Fruit fly (Drosophila melanogaster) whole organism, embryonic: ENCODE results near the gene CG6149.
A peak's percentile ranks its signal among the peaks of the same experiment; 100 is the strongest.

Experiments
- ATbp ChIP-seq: fragments of 200-800 bp; sonication (Bioruptor generic); optimal IDR thresholded peaks from 2 replicates; lab custom pipeline; 2017; ENCODE audit warnings: missing biosample characterization, mild to moderate bottlenecking, missing genetic modification characterization, missing genetic modification reagents
- CG10543 ChIP-seq: fragments of 200-800 bp; sonication (Bioruptor generic); optimal IDR thresholded peaks from 3 replicates; lab custom pipeline; 2017; ENCODE audit warnings: missing biosample characterization, mild to moderate bottlenecking, missing genetic modification characterization, moderate library complexity
- CG11696 ChIP-seq: fragments of 200-800 bp; sonication (Bioruptor generic); IDR thresholded peaks from 2 replicates; pipeline ENCODE4 v1.3.6; 2022; ENCODE audit warnings: missing biosample characterization, missing genetic modification characterization
- CG13287 ChIP-seq: fragments of 200-800 bp; sonication (Bioruptor generic); IDR thresholded peaks from 2 replicates; pipeline ENCODE4 v1.3.6; 2022; ENCODE audit warnings: missing biosample characterization, missing genetic modification characterization; ENCODE audit not compliant: partially characterized antibody
- CG13296 ChIP-seq: fragments of 200-800 bp; sonication (Bioruptor generic); optimal IDR thresholded peaks from 3 replicates; lab custom pipeline; 2018; ENCODE audit warnings: missing biosample characterization, mild to moderate bottlenecking, missing genetic modification characterization
- CG13424 ChIP-seq: fragments of 200-800 bp; sonication (Bioruptor generic); optimal IDR thresholded peaks from 2 replicates; lab custom pipeline; 2019; ENCODE audit warnings: missing biosample characterization, mild to moderate bottlenecking, missing genetic modification characterization, moderate library complexity
- CG15011 ChIP-seq: fragments of 200-800 bp; sonication (Bioruptor generic); optimal IDR thresholded peaks from 3 replicates; lab custom pipeline; 2018; ENCODE audit warnings: missing biosample characterization, mild to moderate bottlenecking, missing genetic modification characterization
- CG15073 ChIP-seq: fragments of 200-800 bp; sonication (Bioruptor generic); optimal IDR thresholded peaks from 2 replicates; lab custom pipeline; 2016; ENCODE audit warnings: missing biosample characterization, missing genetic modification characterization
- CG15601 ChIP-seq: fragments of 200-800 bp; sonication (Bioruptor generic); optimal IDR thresholded peaks from 3 replicates; lab custom pipeline; 2019; ENCODE audit warnings: missing biosample characterization, mild to moderate bottlenecking, missing genetic modification characterization, moderate library complexity
- CG17328 ChIP-seq: fragments of 200-800 bp; sonication (Bioruptor generic); IDR thresholded peaks from 2 replicates; pipeline ENCODE4 v1.3.6; 2022; ENCODE audit warnings: missing biosample characterization, missing genetic modification characterization
- CG1832 ChIP-seq: fragments of 200-800 bp; sonication (Bioruptor generic); optimal IDR thresholded peaks from 2 replicates; lab custom pipeline; 2017; ENCODE audit warnings: missing biosample characterization, mild to moderate bottlenecking, missing genetic modification characterization, inconsistent platforms
- CG2678 ChIP-seq: fragments of 200-800 bp; sonication (Bioruptor generic); optimal IDR thresholded peaks from 3 replicates; lab custom pipeline; 2019; ENCODE audit warnings: missing biosample characterization, mild to moderate bottlenecking, missing genetic modification characterization, moderate library complexity
- CG31388 ChIP-seq: fragments of 200-800 bp; sonication (Bioruptor generic); optimal IDR thresholded peaks from 2 replicates; lab custom pipeline; 2016; ENCODE audit warnings: missing biosample characterization, missing genetic modification characterization
- CG3163 ChIP-seq: fragments of 200-800 bp; sonication (Bioruptor generic); optimal IDR thresholded peaks from 3 replicates; lab custom pipeline; 2016; ENCODE audit warnings: missing biosample characterization, missing genetic modification characterization
- CG3838 ChIP-seq: fragments of 200-800 bp; sonication (Bioruptor generic); optimal IDR thresholded peaks from 3 replicates; lab custom pipeline; 2016; ENCODE audit warnings: missing biosample characterization, missing genetic modification characterization
- CG4617 ChIP-seq: fragments of 200-800 bp; sonication (Bioruptor generic); optimal IDR thresholded peaks from 3 replicates; lab custom pipeline; 2016; ENCODE audit warnings: missing biosample characterization, missing genetic modification characterization, borderline replicate concordance
- CG6272 ChIP-seq: fragments of 200-800 bp; sonication (Bioruptor generic); IDR thresholded peaks from 2 replicates; pipeline ENCODE4 v1.3.6; 2022; ENCODE audit warnings: missing biosample characterization, missing genetic modification characterization
- CG6654 ChIP-seq: fragments of 200-800 bp; sonication (Bioruptor generic); optimal IDR thresholded peaks from 2 replicates; lab custom pipeline; 2017; ENCODE audit warnings: missing biosample characterization, mild to moderate bottlenecking, missing genetic modification characterization
- CG7271 ChIP-seq: fragments of 200-800 bp; sonication (Bioruptor generic); optimal IDR thresholded peaks from 2 replicates; lab custom pipeline; 2018; ENCODE audit warnings: missing biosample characterization, mild to moderate bottlenecking, missing genetic modification characterization, moderate library complexity
- CG8089 ChIP-seq: fragments of 200-800 bp; sonication (Bioruptor generic); optimal IDR thresholded peaks from 3 replicates; lab custom pipeline; 2016; ENCODE audit warnings: missing biosample characterization, missing genetic modification characterization
- Chrac-16 ChIP-seq: fragments of 200-800 bp; sonication (Bioruptor generic); optimal IDR thresholded peaks from 3 replicates; lab custom pipeline; 2016; ENCODE audit warnings: missing biosample characterization, missing genetic modification characterization
- D19B ChIP-seq: fragments of 200-800 bp; sonication (Bioruptor generic); optimal IDR thresholded peaks from 2 replicates; lab custom pipeline; 2017; ENCODE audit warnings: missing biosample characterization, mild to moderate bottlenecking, missing genetic modification characterization
- Ets65A ChIP-seq: fragments of 200-800 bp; sonication (Bioruptor generic); peaks from one replicate; lab custom pipeline; 2016; ENCODE audit warnings: missing biosample characterization, missing genetic modification characterization
- Ets97D ChIP-seq: fragments of 200-800 bp; sonication (Bioruptor generic); optimal IDR thresholded peaks from 3 replicates; lab custom pipeline; 2016; ENCODE audit warnings: missing biosample characterization, missing genetic modification characterization
- Hr3 ChIP-seq: fragments of 200-800 bp; sonication (Bioruptor generic); optimal IDR thresholded peaks from 3 replicates; lab custom pipeline; 2016; ENCODE audit warnings: missing biosample characterization, missing genetic modification characterization
- MTF-1 ChIP-seq: fragments of 200-800 bp; sonication (Bioruptor generic); optimal IDR thresholded peaks from 2 replicates; lab custom pipeline; 2018; ENCODE audit warnings: missing biosample characterization, mild to moderate bottlenecking, missing genetic modification characterization, borderline replicate concordance
- Myb ChIP-seq: fragments of 200-800 bp; sonication (Bioruptor generic); optimal IDR thresholded peaks from 2 replicates; lab custom pipeline; 2016; ENCODE audit warnings: missing biosample characterization, missing genetic modification characterization
- Sin3A ChIP-seq: fragments of >200 bp; optimal IDR thresholded peaks from 2 replicates; lab custom pipeline; 2018
- Sry-δ ChIP-seq: fragments of 200-800 bp; sonication (Bioruptor generic); optimal IDR thresholded peaks from 2 replicates; lab custom pipeline; 2016; ENCODE audit warnings: missing biosample characterization, missing genetic modification characterization
- Ssrp ChIP-seq: fragments of 200-800 bp; sonication (Bioruptor generic); optimal IDR thresholded peaks from 2 replicates; lab custom pipeline; 2018; ENCODE audit warnings: missing biosample characterization, mild to moderate bottlenecking, missing genetic modification characterization, moderate library complexity
- Stat92E ChIP-seq, 3 experiments: fragments of >200 bp in 2 of 3; fragments of 200-800 bp in 1 of 3; sonication (Bioruptor generic) in 1 of 3; optimal IDR thresholded peaks; 2 replicates each; lab custom pipeline; 2017 to 2019; ENCODE audit warnings: missing biosample characterization in 3 of 3, missing genetic modification characterization in 3 of 3, mild to moderate bottlenecking in 1 of 3, moderate library complexity in 1 of 3
- ab ChIP-seq: fragments of 200-800 bp; sonication (Bioruptor generic); optimal IDR thresholded peaks from 2 replicates; lab custom pipeline; 2016; ENCODE audit warnings: missing biosample characterization, missing genetic modification characterization
- az2 ChIP-seq: fragments of 200-800 bp; sonication (Bioruptor generic); optimal IDR thresholded peaks from 3 replicates; lab custom pipeline; 2016; ENCODE audit warnings: missing biosample characterization, missing genetic modification characterization
- br ChIP-seq: fragments of >200 bp; optimal IDR thresholded peaks from 2 replicates; lab custom pipeline; 2017
- chif ChIP-seq, 2 experiments: fragments of 200-800 bp; sonication (Bioruptor generic); optimal IDR thresholded peaks; 3 replicates each; lab custom pipeline; 2016; ENCODE audit warnings: missing biosample characterization in 2 of 2, missing genetic modification characterization in 2 of 2
- chn ChIP-seq: fragments of 200-800 bp; sonication (Bioruptor generic); optimal IDR thresholded peaks from 2 replicates; lab custom pipeline; 2016; ENCODE audit warnings: missing biosample characterization, missing genetic modification characterization
- crol ChIP-seq: fragments of 200-800 bp; sonication (Bioruptor generic); IDR thresholded peaks from 2 replicates; pipeline ENCODE4 v1.3.6; 2022; ENCODE audit warnings: missing biosample characterization, missing genetic modification characterization
- dpn ChIP-seq, 2 experiments: fragments of 200-800 bp; sonication (Bioruptor generic); optimal IDR thresholded peaks; 3 replicates each; lab custom pipeline; 2016; ENCODE audit warnings: missing biosample characterization in 2 of 2, missing genetic modification characterization in 2 of 2
- ewg ChIP-seq: fragments of 200-800 bp; sonication (Bioruptor generic); optimal IDR thresholded peaks from 3 replicates; lab custom pipeline; 2017; ENCODE audit warnings: mild to moderate bottlenecking, missing biosample characterization, missing genetic modification reagents, missing genetic modification characterization
- exex ChIP-seq: fragments of 200-800 bp; sonication (Bioruptor generic); optimal IDR thresholded peaks from 4 replicates; lab custom pipeline; 2018; ENCODE audit warnings: missing biosample characterization, mild to moderate bottlenecking, missing genetic modification characterization, moderate library complexity
- gce ChIP-seq: fragments of 200-800 bp; sonication (Bioruptor generic); IDR thresholded peaks from 3 replicates; pipeline ENCODE4 v1.3.6; 2022; ENCODE audit warnings: missing biosample characterization, missing genetic modification characterization
- mirr ChIP-seq: fragments of 200-800 bp; sonication (Bioruptor generic); optimal IDR thresholded peaks from 3 replicates; lab custom pipeline; 2018; ENCODE audit warnings: missing biosample characterization, mild to moderate bottlenecking, missing genetic modification characterization
- mld ChIP-seq: fragments of 200-800 bp; sonication (Bioruptor generic); IDR thresholded peaks from 3 replicates; pipeline ENCODE4 v1.3.6; 2022; ENCODE audit warnings: missing biosample characterization, missing genetic modification characterization; ENCODE audit not compliant: partially characterized antibody
- odd ChIP-seq: fragments of 200-800 bp; sonication (Bioruptor generic); optimal IDR thresholded peaks from 2 replicates; lab custom pipeline; 2017; ENCODE audit warnings: missing biosample characterization, mild to moderate bottlenecking, missing genetic modification characterization
- org-1 ChIP-seq: fragments of 200-800 bp; sonication (Bioruptor generic); optimal IDR thresholded peaks from 2 replicates; lab custom pipeline; 2017; ENCODE audit warnings: missing biosample characterization, missing genetic modification characterization
- pan ChIP-seq, 4 experiments: fragments of >200 bp in 3 of 4; fragments of 200-800 bp in 1 of 4; sonication (Bioruptor generic) in 1 of 4; optimal IDR thresholded peaks in 3 of 4; IDR thresholded peaks in 1 of 4; 2 replicates each; pipeline versions ENCODE4 v1.3.6 to Lab custom; 2017 to 2022; ENCODE audit warnings: missing biosample characterization in 2 of 4, missing genetic modification characterization in 2 of 4, mixed read lengths in 1 of 4
- pros ChIP-seq: fragments of 200-800 bp; sonication (Bioruptor generic); optimal IDR thresholded peaks from 3 replicates; lab custom pipeline; 2019; ENCODE audit warnings: missing biosample characterization, mild to moderate bottlenecking, missing genetic modification characterization, moderate library complexity
- sens ChIP-seq: fragments of 200-800 bp; sonication (Bioruptor generic); peaks from one replicate; lab custom pipeline; 2016; ENCODE audit warnings: missing biosample characterization, missing genetic modification characterization
- sim ChIP-seq: fragments of 200-800 bp; sonication (Bioruptor generic); IDR thresholded peaks from 2 replicates; pipeline ENCODE4 v1.3.6; 2022; ENCODE audit warnings: missing biosample characterization, missing genetic modification characterization
- sna ChIP-seq: fragments of 200-800 bp; sonication (Bioruptor generic); IDR thresholded peaks from 2 replicates; pipeline ENCODE4 v1.3.6; 2022; ENCODE audit warnings: missing biosample characterization, missing genetic modification characterization; ENCODE audit not compliant: partially characterized antibody
- yki ChIP-seq: fragments of >200 bp; optimal IDR thresholded peaks from 3 replicates; lab custom pipeline; 2018

CG6149 gene

DNA sequence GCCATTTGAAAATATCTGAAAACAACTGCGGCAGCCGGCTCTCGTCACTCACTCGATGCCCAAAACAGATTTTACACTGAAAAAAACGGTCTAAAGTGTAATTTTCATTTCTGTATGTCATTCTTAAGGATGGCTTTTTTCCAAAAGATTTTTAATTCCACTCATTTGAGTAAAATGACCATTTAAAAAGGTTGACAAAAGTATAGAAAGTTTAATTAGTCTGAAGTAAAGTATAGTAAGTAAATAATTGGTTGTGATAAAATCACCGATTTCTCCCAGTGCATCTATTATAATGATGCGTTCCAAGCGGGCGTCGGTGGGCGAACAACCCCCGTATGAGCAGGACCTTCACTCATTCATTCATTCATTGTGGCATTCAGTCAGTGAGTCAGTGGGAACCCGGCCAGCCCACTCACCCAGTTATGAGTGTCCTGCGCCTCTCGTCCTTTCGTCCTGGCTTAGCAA, 12.9 kb downstream of the CG6149 start (continued):
- TF ChIP-seq D19B (GFP tag; lab: Kevin White, UChicago) (no peak), mld (GFP tag; lab: Robert Waterston, UW) (no peak), sens (peak; percentile 98), dpn (GFP tag; optimal IDR thresholded peaks at IDR 0.05; lab: Kevin White, UChicago) (peak; percentile 29 to 59), chn (peak; percentile 23), CG3163 (GFP tag; lab: Kevin White, UChicago) (peak; percentile 20), Myb (GFP tag; lab: Kevin White, UChicago) (peak; percentile 40), Sin3A (lab: Kevin White, UChicago) (no peak), Sry-δ (GFP tag; lab: Kevin White, UChicago) (peak; percentile 47), CG6272 (GFP tag; lab: Robert Waterston, UW) (peak; percentile 62), CG4617 (GFP tag; lab: Kevin White, UChicago) (no peak), Hr3 (GFP tag; lab: Kevin White, UChicago) (peak; percentile 57), CG15073 (GFP tag; lab: Kevin White, UChicago) (no peak), CG31388 (GFP tag; lab: Kevin White, UChicago) (peak; percentile 45), CG2678 (tag; lab: Kevin White, UChicago) (peak; percentile 88), CG3838 (GFP tag; lab: Kevin White, UChicago) (no peak), Ets65A (GFP tag; lab: Kevin White, UChicago) (peak; percentile 89), sim (GFP tag; lab: Robert Waterston, UW) (peak; percentile 61; the same call in 1 of the 2 replicates), CG13296 (GFP tag; lab: Kevin White, UChicago) (peak; percentile 43), CG7271 (peak; percentile 15), CG17328 (GFP tag; lab: Robert Waterston, UW) (peak; percentile 87), org-1 (GFP tag; lab: Kevin White, UChicago) (peak; percentile 77), Stat92E (GFP tag; optimal IDR thresholded peaks at IDR 0.05; lab: Kevin White, UChicago) (no peak), chif (GFP tag; optimal IDR thresholded peaks at IDR 0.05; lab: Kevin White, UChicago) (peak; percentile 28 to 73), ab (no peak), mirr (no peak), exex (tag; lab: Kevin White, UChicago) (peak; percentile 29), CG10543 (GFP tag; lab: Kevin White, UChicago) (peak; percentile 59), odd (peak; percentile 42), CG6654 (GFP tag; lab: Kevin White, UChicago) (peak; percentile 39), CG15011 (GFP tag; lab: Kevin White, UChicago) (peak; percentile 60), Ssrp (tag; lab: Kevin White, UChicago) (peak; percentile 79), CG1832 (no peak), crol (GFP tag; lab: Robert Waterston, UW) (no peak), sna (GFP tag; lab: Robert Waterston, UW) (no peak), az2 (peak; percentile 60), Ets97D (GFP tag; lab: Kevin White, UChicago) (no peak), CG15601 (tag; lab: Kevin White, UChicago) (peak; percentile 77), pan (optimal IDR thresholded peaks at IDR 0.05; lab: Kevin White, UChicago) (no peak), pan (GFP tag; optimal IDR thresholded peaks at IDR 0.05 in 1 of 2, IDR thresholded peaks at IDR 0.05 in 1 of 2) (peak in 1 of 2 experiments; percentile 76), CG8089 (GFP tag; lab: Kevin White, UChicago) (no peak), pros (GFP tag; lab: Kevin White, UChicago) (no peak), br (lab: Kevin White, UChicago) (no peak), ewg (peak; percentile 46), ATbp (GFP tag; lab: Kevin White, UChicago) (peak; percentile 76), gce (GFP tag; lab: Robert Waterston, UW) (peak; percentile 53; the same call in 1 of the 3 replicates), MTF-1 (GFP tag; lab: Kevin White, UChicago) (no peak), CG13424 (tag; lab: Kevin White, UChicago) (peak; percentile 65), Chrac-16 (GFP tag; lab: Kevin White, UChicago) (peak; percentile 55), CG13287 (GFP tag; lab: Robert Waterston, UW) (no peak), yki (lab: Kevin White, UChicago) (no peak), CG11696 (GFP tag; lab: Robert Waterston, UW) (peak; percentile 68)
